Fruit fly (Drosophila melanogaster): Measurements from ENCODE around the gene nxf2.
"Not testable (repeated sequence)": the region's sequence is repeated elsewhere in the genome, so short reads cannot be mapped to it uniquely, and the experiment has no call there.

Gene nxf2

DNA sequence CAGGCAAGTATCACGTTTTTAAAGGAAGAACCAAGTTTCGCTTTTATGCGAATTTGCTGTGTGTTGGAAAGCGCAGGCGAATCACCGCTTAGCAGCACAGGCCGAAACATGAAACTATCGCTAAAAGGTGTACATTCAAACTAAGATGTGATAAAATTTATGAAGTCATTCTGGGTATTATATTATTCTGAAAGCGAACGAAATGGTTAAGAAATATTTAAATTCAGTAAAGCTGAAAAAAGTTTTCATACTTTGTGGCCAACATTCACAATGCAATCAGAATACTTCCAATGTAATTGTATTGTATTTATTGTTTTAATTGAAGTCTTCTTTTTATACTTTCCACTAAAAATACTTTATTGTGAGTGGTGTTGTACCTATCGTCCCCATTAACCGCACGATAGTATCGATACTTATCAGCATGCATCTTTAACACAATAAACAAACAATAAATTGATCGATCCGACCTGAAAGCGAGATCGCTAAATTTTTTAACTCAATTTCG is 1.1 kb upstream of the nxf2 start, which contains the start of gene Smn:
Gene Smn (minus strand): TSS at position 347 of the 505 bp plus-strand sequence.
- TF ChIP-seq Mio (GFP tag; optimal IDR thresholded peaks at IDR 0.05) = no peak
- no peak for TF ChIP-seq Dfd (GFP tag; optimal IDR thresholded peaks at IDR 0.05)
- TF ChIP-seq foxo (GFP tag; optimal IDR thresholded peaks at IDR 0.05) = peak in 1 of 2 experiments; percentile 83
- TF ChIP-seq rgr (GFP tag; optimal IDR thresholded peaks at IDR 0.05) = peak; percentile 78
- no peak for TF ChIP-seq Rel (GFP tag; optimal IDR thresholded peaks at IDR 0.05)
- peak; percentile 84 for TF ChIP-seq Rel (tag; optimal IDR thresholded peaks at IDR 0.05)
- peak; percentile 64 for TF ChIP-seq HLH106 (tag; optimal IDR thresholded peaks at IDR 0.05)
- peak; percentile 21 for TF ChIP-seq CG9705 (GFP tag; optimal IDR thresholded peaks at IDR 0.05)
- TF ChIP-seq Vsx2 (GFP tag; optimal IDR thresholded peaks at IDR 0.05; ENCODE audit: partially characterized antibody) = no peak
- no peak for TF ChIP-seq tai (GFP tag; optimal IDR thresholded peaks at IDR 0.05)
- peak; percentile 15 for TF ChIP-seq Myc (optimal IDR thresholded peaks at IDR 0.05)
- peak; percentile 85 for TF ChIP-seq Hnf4 (GFP tag; optimal IDR thresholded peaks at IDR 0.05)
- peak; percentile 76 for TF ChIP-seq br (GFP tag; optimal IDR thresholded peaks at IDR 0.05)
- TF ChIP-seq dsf (GFP tag; optimal IDR thresholded peaks at IDR 0.05; ENCODE audit: borderline replicate concordance) = peak; percentile 39
- peak; percentile 57 for TF ChIP-seq psq (GFP tag; optimal IDR thresholded peaks at IDR 0.05)
- TF ChIP-seq fru (GFP tag; optimal IDR thresholded peaks at IDR 0.05) = peak; percentile 73
- TF ChIP-seq Sp1 (GFP tag; optimal IDR thresholded peaks at IDR 0.05) = peak; percentile 40
- peak; percentile 65 for TF ChIP-seq h (GFP tag; optimal IDR thresholded peaks at IDR 0.05)
- no peak for TF ChIP-seq GATAd (GFP tag; optimal IDR thresholded peaks at IDR 0.05)
- peak; percentile 55 for TF ChIP-seq CG32264 (GFP tag; optimal IDR thresholded peaks at IDR 0.05)
- peak; percentile 66 for TF ChIP-seq OdsH (GFP tag; optimal IDR thresholded peaks at IDR 0.05)
- peak; percentile 70 for TF ChIP-seq woc (GFP tag; optimal IDR thresholded peaks at IDR 0.05)
- peak; percentile 59 for TF ChIP-seq dmrt93B (GFP tag; optimal IDR thresholded peaks at IDR 0.05)
- peak; percentile 85 for TF ChIP-seq Jra (GFP tag; optimal IDR thresholded peaks at IDR 0.05)
- TF ChIP-seq ey (GFP tag; optimal IDR thresholded peaks at IDR 0.05) = peak; percentile 63

dm6 chr3L:16574307-16574946 is 5.7 kb downstream of the nxf2 start, which contains the start of gene mbf1:
TSS of gene mbf1 (plus strand) at chr3L:16574436.
- TF ChIP-seq CG32264 (GFP tag; optimal IDR thresholded peaks at IDR 0.05) = no peak
- peak; percentile 15 for TF ChIP-seq Sp1 (GFP tag; optimal IDR thresholded peaks at IDR 0.05)
- no peak for TF ChIP-seq CrebA (GFP tag; optimal IDR thresholded peaks at IDR 0.05; ENCODE audit: borderline replicate concordance)
- TF ChIP-seq Hnf4 (GFP tag; optimal IDR thresholded peaks at IDR 0.05) = peak; percentile 57
- TF ChIP-seq Hr83 (GFP tag; optimal IDR thresholded peaks at IDR 0.05; ENCODE audit: poor library complexity, severe bottlenecking) = no peak
- no peak for TF ChIP-seq CG9705 (GFP tag; optimal IDR thresholded peaks at IDR 0.05)
- no peak for TF ChIP-seq lola (GFP tag; optimal IDR thresholded peaks at IDR 0.05)
- no peak for TF ChIP-seq dsf (GFP tag; optimal IDR thresholded peaks at IDR 0.05; ENCODE audit: borderline replicate concordance)
- TF ChIP-seq Abd-B (GFP tag; optimal IDR thresholded peaks at IDR 0.05) = no peak
- TF ChIP-seq sage (GFP tag; optimal IDR thresholded peaks at IDR 0.05) = no peak
- TF ChIP-seq brk (GFP tag; optimal IDR thresholded peaks at IDR 0.05) = peak; percentile 37
- no peak for TF ChIP-seq Hr78 (GFP tag; optimal IDR thresholded peaks at IDR 0.05)
- no peak for TF ChIP-seq sv (GFP tag; optimal IDR thresholded peaks at IDR 0.05)
- TF ChIP-seq br (GFP tag; optimal IDR thresholded peaks at IDR 0.05) = no peak
- TF ChIP-seq HLH106 (tag; optimal IDR thresholded peaks at IDR 0.05) = peak; percentile 20
- no peak for TF ChIP-seq GATAd (GFP tag; optimal IDR thresholded peaks at IDR 0.05)
- TF ChIP-seq fru (GFP tag; optimal IDR thresholded peaks at IDR 0.05) = peak; percentile 13
- TF ChIP-seq usp (GFP tag; optimal IDR thresholded peaks at IDR 0.05) = no peak
- no peak for TF ChIP-seq N (GFP tag; optimal IDR thresholded peaks at IDR 0.05)
- TF ChIP-seq woc (GFP tag; optimal IDR thresholded peaks at IDR 0.05) = no peak
- TF ChIP-seq psq (GFP tag; optimal IDR thresholded peaks at IDR 0.05) = no peak
- TF ChIP-seq rgr (GFP tag; optimal IDR thresholded peaks at IDR 0.05) = no peak
- no peak for TF ChIP-seq OdsH (GFP tag; optimal IDR thresholded peaks at IDR 0.05)
- TF ChIP-seq Vsx2 (GFP tag; optimal IDR thresholded peaks at IDR 0.05; ENCODE audit: partially characterized antibody) = no peak
- no peak for TF ChIP-seq h (GFP tag; optimal IDR thresholded peaks at IDR 0.05)
- TF ChIP-seq Jra (GFP tag; optimal IDR thresholded peaks at IDR 0.05) = no peak
- TF ChIP-seq Rel (GFP tag; optimal IDR thresholded peaks at IDR 0.05) = no peak
- TF ChIP-seq Rel (tag; optimal IDR thresholded peaks at IDR 0.05) = peak; percentile 33
- TF ChIP-seq ey (GFP tag; optimal IDR thresholded peaks at IDR 0.05) = no peak

DNA sequence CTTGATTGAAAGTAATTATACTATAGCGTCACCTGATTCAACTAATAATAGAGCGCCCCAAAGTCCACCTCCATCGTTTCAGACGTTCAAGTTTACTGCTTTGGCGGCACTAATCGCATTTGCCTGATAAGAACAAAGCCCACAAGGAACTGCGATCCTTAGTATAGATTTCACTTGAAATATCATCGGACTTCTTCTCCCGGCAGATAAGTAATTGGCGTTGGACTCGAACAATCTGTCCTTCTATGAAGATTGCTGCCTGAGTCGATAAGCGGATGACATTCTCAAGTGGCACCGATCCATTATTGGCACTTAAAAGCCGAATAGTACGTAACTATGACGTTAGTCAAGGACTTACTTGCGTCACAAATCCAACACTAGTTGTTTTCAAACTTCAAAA is 6.9 kb downstream of the nxf2 start, which contains the start of gene Mipp1:
Gene Mipp1 (minus strand): TSS at position 101 of the 400 bp plus-strand sequence.
- TF ChIP-seq usp (GFP tag; optimal IDR thresholded peaks at IDR 0.05); Vsx2 (GFP tag; optimal IDR thresholded peaks at IDR 0.05; ENCODE audit: partially characterized antibody); Sp1 (GFP tag; optimal IDR thresholded peaks at IDR 0.05): not testable (repeated sequence)
